Worm (Caenorhabditis elegans) whole organism, L2 larva: ENCODE data around the gene sql-1.

Source experiments
- C34F6.9 ChIP-seq: fragments of 150-350 bp; optimal IDR thresholded peaks from 2 replicates; lab custom pipeline; 2014; ENCODE audit warnings: missing biosample characterization, missing genetic modification characterization
- F13H6.1 ChIP-seq: sonication (generic microtip); optimal IDR thresholded peaks from 2 replicates; lab custom pipeline; 2016; ENCODE audit warnings: missing genetic modification characterization, missing compliant biosample characterization
- R02D3.7 ChIP-seq: fragments of 150-350 bp; optimal IDR thresholded peaks from 2 replicates; lab custom pipeline; 2014; ENCODE audit warnings: missing biosample characterization, missing genetic modification characterization
- Y55F3AM.14 ChIP-seq: fragments of 200-800 bp; sonication (Bioruptor generic); optimal IDR thresholded peaks from 2 replicates; lab custom pipeline; 2018; ENCODE audit warnings: mild to moderate bottlenecking, missing genetic modification characterization, missing compliant biosample characterization
- alr-1 ChIP-seq: fragments of 150-350 bp; optimal IDR thresholded peaks from 2 replicates; lab custom pipeline; 2014; ENCODE audit warnings: missing biosample characterization, missing genetic modification characterization
- aly-2 ChIP-seq: fragments of 150-350 bp; optimal IDR thresholded peaks from 2 replicates; lab custom pipeline; 2014; ENCODE audit warnings: missing biosample characterization, missing genetic modification characterization
- ama-1 ChIP-seq: fragments of 150-350 bp; optimal IDR thresholded peaks from 2 replicates; lab custom pipeline; 2018; ENCODE audit warnings: inconsistent platforms
- blmp-1 ChIP-seq: sonication (generic microtip); optimal IDR thresholded peaks from 2 replicates; lab custom pipeline; 2017; ENCODE audit warnings: missing genetic modification characterization, mild to moderate bottlenecking, missing compliant biosample characterization, antibody characterized with exemption, moderate library complexity; ENCODE audit not compliant: insufficient read depth
- ceh-16 ChIP-seq: fragments of 150-350 bp; optimal IDR thresholded peaks from 2 replicates; lab custom pipeline; 2014; ENCODE audit warnings: missing biosample characterization, missing genetic modification characterization
- ceh-82 ChIP-seq: fragments of 150-350 bp; optimal IDR thresholded peaks from 2 replicates; lab custom pipeline; 2014; ENCODE audit warnings: missing biosample characterization, missing genetic modification characterization
- crh-2 ChIP-seq: sonication (generic microtip); optimal IDR thresholded peaks from 2 replicates; lab custom pipeline; 2017; ENCODE audit warnings: missing biosample characterization, missing genetic modification characterization
- egl-27 ChIP-seq: sonication (generic microtip); optimal IDR thresholded peaks from 3 replicates; lab custom pipeline; 2017; ENCODE audit warnings: missing biosample characterization, missing genetic modification reagents, missing genetic modification characterization
- elt-1 ChIP-seq: fragments of 150-350 bp; optimal IDR thresholded peaks from 2 replicates; lab custom pipeline; 2014; ENCODE audit warnings: missing biosample characterization, missing genetic modification characterization
- elt-3 ChIP-seq: sonication (generic microtip); optimal IDR thresholded peaks from 2 replicates; lab custom pipeline; 2017; ENCODE audit warnings: missing biosample characterization, missing genetic modification characterization
- fos-1 ChIP-seq: fragments of 150-350 bp; optimal IDR thresholded peaks from 2 replicates; lab custom pipeline; 2014; ENCODE audit warnings: missing biosample characterization, missing genetic modification characterization
- lin-11 ChIP-seq: fragments of 150-350 bp; sonication (generic microtip); optimal IDR thresholded peaks from 2 replicates; lab custom pipeline; 2014; ENCODE audit warnings: missing biosample characterization, missing genetic modification characterization, inconsistent platforms, mixed read lengths
- lin-13 ChIP-seq: fragments of 150-350 bp; optimal IDR thresholded peaks from 2 replicates; lab custom pipeline; 2014; ENCODE audit warnings: missing biosample characterization, missing genetic modification reagents, missing genetic modification characterization
- lin-39 ChIP-seq: fragments of 150-350 bp; optimal IDR thresholded peaks from 2 replicates; lab custom pipeline; 2014; ENCODE audit warnings: missing biosample characterization, missing genetic modification reagents, missing genetic modification characterization
- lsy-2 ChIP-seq, 2 experiments: fragments of 150-350 bp in 1 of 2; sonication (generic microtip) in 1 of 2; optimal IDR thresholded peaks; 2 replicates each; lab custom pipeline; 2014 to 2017; ENCODE audit warnings: missing biosample characterization in 2 of 2, missing genetic modification characterization in 2 of 2
- mab-5 ChIP-seq: fragments of 150-350 bp; optimal IDR thresholded peaks from 2 replicates; lab custom pipeline; 2014; ENCODE audit warnings: missing biosample characterization, missing genetic modification characterization
- mbf-1 ChIP-seq: sonication (generic microtip); optimal IDR thresholded peaks from 2 replicates; lab custom pipeline; 2017; ENCODE audit warnings: missing biosample characterization, missing genetic modification characterization
- mdl-1 ChIP-seq, 2 experiments: fragments of 150-350 bp in 1 of 2; sonication (generic microtip) in 1 of 2; optimal IDR thresholded peaks; 2 replicates each; lab custom pipeline; 2017; ENCODE audit warnings: missing biosample characterization in 2 of 2, missing genetic modification characterization in 2 of 2
- nhr-10 ChIP-seq: sonication (generic microtip); optimal IDR thresholded peaks from 2 replicates; lab custom pipeline; 2017; ENCODE audit warnings: missing biosample characterization, missing genetic modification characterization
- nhr-11 ChIP-seq: fragments of 150-350 bp; optimal IDR thresholded peaks from 2 replicates; lab custom pipeline; 2014; ENCODE audit warnings: missing biosample characterization, missing genetic modification characterization
- nhr-129 ChIP-seq: fragments of 150-350 bp; optimal IDR thresholded peaks from 2 replicates; lab custom pipeline; 2014; ENCODE audit warnings: missing biosample characterization, missing genetic modification characterization
- nhr-21 ChIP-seq: fragments of 150-350 bp; optimal IDR thresholded peaks from 2 replicates; lab custom pipeline; 2014; ENCODE audit warnings: missing biosample characterization, missing genetic modification characterization
- nhr-23 ChIP-seq: fragments of 150-350 bp; optimal IDR thresholded peaks from 2 replicates; lab custom pipeline; 2014; ENCODE audit warnings: missing biosample characterization, missing genetic modification reagents, missing genetic modification characterization
- nhr-25 ChIP-seq: fragments of 150-350 bp; sonication (generic microtip); optimal IDR thresholded peaks from 3 replicates; lab custom pipeline; 2014; ENCODE audit warnings: missing biosample characterization, missing genetic modification characterization
- nhr-6 ChIP-seq: fragments of 150-350 bp; optimal IDR thresholded peaks from 2 replicates; lab custom pipeline; 2014; ENCODE audit warnings: missing biosample characterization, missing genetic modification characterization
- nhr-77 ChIP-seq: fragments of 150-350 bp; optimal IDR thresholded peaks from 2 replicates; lab custom pipeline; 2014; ENCODE audit warnings: missing biosample characterization, missing genetic modification characterization
- peb-1 ChIP-seq: fragments of 150-350 bp; optimal IDR thresholded peaks from 2 replicates; lab custom pipeline; 2014; ENCODE audit warnings: missing biosample characterization, missing genetic modification characterization
- sem-4 ChIP-seq: fragments of 150-350 bp; optimal IDR thresholded peaks from 2 replicates; lab custom pipeline; 2014; ENCODE audit warnings: missing biosample characterization, missing genetic modification reagents, missing genetic modification characterization
- skn-1 ChIP-seq: sonication (generic microtip); optimal IDR thresholded peaks from 2 replicates; lab custom pipeline; 2017; ENCODE audit warnings: missing biosample characterization, missing genetic modification characterization
- sma-3 ChIP-seq: sonication (generic microtip); optimal IDR thresholded peaks from 2 replicates; lab custom pipeline; 2016; ENCODE audit warnings: missing genetic modification reagents, missing genetic modification characterization, missing compliant biosample characterization
- sma-9 ChIP-seq, 2 experiments: fragments of 150-350 bp in 1 of 2; sonication (generic microtip) in 1 of 2; optimal IDR thresholded peaks; 2 replicates each; lab custom pipeline; 2014 to 2016; ENCODE audit warnings: missing genetic modification characterization in 2 of 2, mild to moderate bottlenecking in 1 of 2, missing biosample characterization in 1 of 2, missing compliant biosample characterization in 1 of 2, missing genetic modification reagents in 1 of 2, moderate library complexity in 1 of 2
- snpc-4 ChIP-seq: fragments of 150-350 bp; optimal IDR thresholded peaks from 2 replicates; lab custom pipeline; 2014; ENCODE audit warnings: missing biosample characterization, missing genetic modification characterization
- unc-39 ChIP-seq: fragments of 150-350 bp; optimal IDR thresholded peaks from 2 replicates; lab custom pipeline; 2014; ENCODE audit warnings: missing biosample characterization, missing genetic modification characterization
- unc-55 ChIP-seq: fragments of 150-350 bp; sonication (generic microtip); optimal IDR thresholded peaks from 3 replicates; lab custom pipeline; 2014; ENCODE audit warnings: missing biosample characterization, missing genetic modification reagents, missing genetic modification characterization
- unc-62 ChIP-seq: fragments of 150-350 bp; optimal IDR thresholded peaks from 2 replicates; lab custom pipeline; 2014; ENCODE audit warnings: missing biosample characterization, missing genetic modification reagents, missing genetic modification characterization
- zag-1 ChIP-seq: fragments of 150-350 bp; optimal IDR thresholded peaks from 2 replicates; lab custom pipeline; 2014; ENCODE audit warnings: missing biosample characterization, missing genetic modification characterization
- ztf-4 ChIP-seq: fragments of 150-350 bp; optimal IDR thresholded peaks from 2 replicates; lab custom pipeline; 2014; ENCODE audit warnings: missing biosample characterization, missing genetic modification characterization

sql-1 gene

ce11 chrIII:12558097-12558594, 58.8 kb downstream of the sql-1 start:
- no peak for TF ChIP-seq ceh-82 (tag; lab: Kevin White, UChicago)
- peak; percentile 91 for TF ChIP-seq sem-4 (tag; lab: Kevin White, UChicago)
- TF ChIP-seq Y55F3AM.14, result peak; percentile 7
- TF ChIP-seq nhr-10 (tag; lab: Kevin White, UChicago), result no peak
- TF ChIP-seq nhr-11, result no peak
- no peak for TF ChIP-seq unc-39
- TF ChIP-seq elt-3 (tag; lab: Kevin White, UChicago), result no peak
- no peak for TF ChIP-seq nhr-25 (tag; lab: Kevin White, UChicago)
- peak; percentile 7 for TF ChIP-seq ceh-16 (tag; lab: Kevin White, UChicago)
- peak; percentile 41 for TF ChIP-seq egl-27 (tag; lab: Kevin White, UChicago)
- TF ChIP-seq lin-11, result peak; percentile 46
- no peak for TF ChIP-seq ztf-4 (tag; lab: Kevin White, UChicago)
- peak; percentile 71 for TF ChIP-seq fos-1 (tag; lab: Kevin White, UChicago)
- TF ChIP-seq mdl-1 (tag; optimal IDR thresholded peaks at IDR 0.05; lab: Kevin White, UChicago), result peak; percentile 47 to 68
- no peak for TF ChIP-seq alr-1 (tag; lab: Kevin White, UChicago)
- TF ChIP-seq mbf-1 (tag; lab: Kevin White, UChicago), result no peak
- peak; percentile 10 to 78 for TF ChIP-seq lsy-2 (tag; optimal IDR thresholded peaks at IDR 0.05; lab: Kevin White, UChicago)
- TF ChIP-seq mab-5 (tag; lab: Kevin White, UChicago), result no peak
- peak; percentile 90 for TF ChIP-seq unc-55
- no peak for TF ChIP-seq blmp-1 (tag; lab: Kevin White, UChicago)
- TF ChIP-seq nhr-129 (tag; lab: Kevin White, UChicago), result peak; percentile 82
- TF ChIP-seq lin-13, result peak; percentile 67
- peak; percentile 99 for TF ChIP-seq F13H6.1 (tag; lab: Kevin White, UChicago)
- peak; percentile 92 for TF ChIP-seq C34F6.9 (tag; lab: Kevin White, UChicago)
- TF ChIP-seq nhr-6 (tag; lab: Kevin White, UChicago), result no peak
- peak; percentile 6 for TF ChIP-seq sma-3 (GFP tag; lab: Kevin White, UChicago)
- TF ChIP-seq nhr-21 (tag; lab: Kevin White, UChicago), result peak; percentile 65
- peak; percentile 71 for TF ChIP-seq zag-1 (tag; lab: Kevin White, UChicago)
- no peak for TF ChIP-seq unc-62 (GFP tag; lab: Kevin White, UChicago)
- TF ChIP-seq aly-2 (tag; lab: Kevin White, UChicago), result no peak
- peak; percentile 82 for TF ChIP-seq sma-9 (GFP tag; optimal IDR thresholded peaks at IDR 0.05; lab: Kevin White, UChicago)
- TF ChIP-seq sma-9 (tag; optimal IDR thresholded peaks at IDR 0.05; lab: Kevin White, UChicago), result no peak
- TF ChIP-seq nhr-77 (tag; lab: Kevin White, UChicago), result no peak
- TF ChIP-seq nhr-23, result no peak
- TF ChIP-seq snpc-4 (tag; lab: Kevin White, UChicago), result no peak
- TF ChIP-seq crh-2 (tag; lab: Kevin White, UChicago), result peak; percentile 51
- no peak for TF ChIP-seq R02D3.7
- TF ChIP-seq elt-1 (tag; lab: Kevin White, UChicago), result no peak

DNA sequence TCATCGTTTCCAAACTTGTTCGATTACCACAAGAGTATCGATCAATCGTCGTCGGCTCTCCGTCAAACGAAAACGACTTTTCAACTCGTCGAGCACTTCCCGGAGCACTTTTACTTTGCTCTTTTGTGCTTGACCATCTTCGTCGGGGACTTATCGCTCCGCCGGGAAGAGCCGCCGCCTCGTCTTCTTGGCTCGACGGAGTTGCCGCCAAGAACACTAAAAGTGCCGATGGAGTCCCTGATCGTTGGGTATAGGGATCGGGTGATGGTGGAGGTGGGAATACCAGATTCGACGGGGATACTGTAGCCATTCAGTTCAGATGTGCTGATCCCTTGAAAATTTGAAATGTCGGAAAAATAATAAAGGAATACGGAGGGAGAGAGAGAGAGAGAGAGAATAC, 63.4 kb downstream of the sql-1 start:
- TF ChIP-seq skn-1 (tag; lab: Kevin White, UChicago), result no peak
- no peak for TF ChIP-seq nhr-6 (tag; lab: Kevin White, UChicago)
- TF ChIP-seq F13H6.1 (tag; lab: Kevin White, UChicago), result no peak
- TF ChIP-seq lin-39 (tag; lab: Kevin White, UChicago), result no peak
- TF ChIP-seq nhr-11, result no peak
- TF ChIP-seq peb-1 (tag; lab: Kevin White, UChicago), result no peak
- TF ChIP-seq ama-1, result no peak
- no peak for TF ChIP-seq aly-2 (tag; lab: Kevin White, UChicago)
- TF ChIP-seq zag-1 (tag; lab: Kevin White, UChicago), result no peak
- no peak for TF ChIP-seq sma-9 (GFP tag; optimal IDR thresholded peaks at IDR 0.05; lab: Kevin White, UChicago)
- TF ChIP-seq sma-9 (tag; optimal IDR thresholded peaks at IDR 0.05; lab: Kevin White, UChicago), result no peak
- TF ChIP-seq nhr-25 (tag; lab: Kevin White, UChicago), result no peak
- TF ChIP-seq sma-3 (GFP tag; lab: Kevin White, UChicago), result no peak
